Worm (Caenorhabditis elegans) whole organism, late embryonic: ENCODE data around the gene cdf-2.

Experiments used
- C08G9.2 ChIP-seq: sonication (generic microtip); optimal IDR thresholded peaks from 2 replicates; lab custom pipeline; 2016; ENCODE audit warnings: mild to moderate bottlenecking, missing genetic modification characterization, moderate library complexity, missing compliant biosample characterization
- ama-1 ChIP-seq: fragments of 150-350 bp; optimal IDR thresholded peaks from 2 replicates; lab custom pipeline; 2014
- dmd-4 ChIP-seq: sonication (generic microtip); optimal IDR thresholded peaks from 2 replicates; lab custom pipeline; 2016; ENCODE audit warnings: borderline replicate concordance, missing genetic modification characterization, missing compliant biosample characterization
- ets-4 ChIP-seq: sonication (generic microtip); optimal IDR thresholded peaks from 2 replicates; lab custom pipeline; 2016; ENCODE audit warnings: missing genetic modification characterization, missing compliant biosample characterization
- fax-1 ChIP-seq: sonication (generic microtip); optimal IDR thresholded peaks from 2 replicates; lab custom pipeline; 2016; ENCODE audit warnings: missing genotype, missing genetic modification characterization, missing compliant biosample characterization
- hlh-15 ChIP-seq: sonication (generic microtip); optimal IDR thresholded peaks from 2 replicates; lab custom pipeline; 2016; ENCODE audit warnings: missing genetic modification characterization, missing compliant biosample characterization
- madf-2 ChIP-seq: sonication (generic microtip); optimal IDR thresholded peaks from 2 replicates; lab custom pipeline; 2017; ENCODE audit warnings: missing genetic modification characterization, missing compliant biosample characterization
- nfya-1 ChIP-seq: sonication (generic microtip); optimal IDR thresholded peaks from 2 replicates; lab custom pipeline; 2017; ENCODE audit warnings: missing genetic modification characterization, mild to moderate bottlenecking, missing compliant biosample characterization, antibody characterized with exemption, moderate library complexity
- npax-4 ChIP-seq: sonication (generic microtip); optimal IDR thresholded peaks from 2 replicates; lab custom pipeline; 2016; ENCODE audit warnings: missing genetic modification characterization, missing compliant biosample characterization
- pag-3 ChIP-seq: sonication (generic microtip); optimal IDR thresholded peaks from 2 replicates; lab custom pipeline; 2016; ENCODE audit warnings: missing compliant biosample characterization, missing genetic modification characterization, borderline replicate concordance
- pha-2 ChIP-seq: sonication (generic microtip); optimal IDR thresholded peaks from 2 replicates; lab custom pipeline; 2017; ENCODE audit warnings: mild to moderate bottlenecking, missing genetic modification characterization, missing compliant biosample characterization
- pha-4 ChIP-seq: fragments of 150-350 bp; optimal IDR thresholded peaks from 2 replicates; lab custom pipeline; 2018; ENCODE audit warnings: missing biosample characterization, missing genetic modification reagents, missing genetic modification characterization
- pqm-1 ChIP-seq: sonication (generic microtip); optimal IDR thresholded peaks from 2 replicates; lab custom pipeline; 2016; ENCODE audit warnings: missing genetic modification characterization, missing compliant biosample characterization
- zip-5 ChIP-seq: sonication (generic microtip); optimal IDR thresholded peaks from 2 replicates; lab custom pipeline; 2016; ENCODE audit warnings: missing genetic modification characterization, missing compliant biosample characterization

- TF ChIP-seq madf-2 = no peak
- TF ChIP-seq pqm-1 (tag; lab: Kevin White, UChicago) = no peak
- TF ChIP-seq C08G9.2 (tag; lab: Kevin White, UChicago) = no peak
- TF ChIP-seq nfya-1 = no peak
- no peak for TF ChIP-seq ets-4
- TF ChIP-seq pag-3 (tag; lab: Kevin White, UChicago) = no peak
- TF ChIP-seq ama-1 (lab: Kevin White, UChicago) = no peak
- TF ChIP-seq pha-2 (tag; lab: Kevin White, UChicago) = no peak
- TF ChIP-seq npax-4 (tag; lab: Kevin White, UChicago) = no peak
- no peak for TF ChIP-seq pha-4
- TF ChIP-seq fax-1 (tag; lab: Kevin White, UChicago) = no peak
- TF ChIP-seq dmd-4 (tag; lab: Kevin White, UChicago) = no peak
- TF ChIP-seq zip-5 (tag; lab: Kevin White, UChicago) = no peak
- TF ChIP-seq hlh-15 (tag; lab: Kevin White, UChicago) = no peak
These were observed 15.5 kb downstream of the cdf-2 start for ce11 chrX:12451258-12451657.
